Fruit fly (Drosophila melanogaster) whole organism, embryonic: ENCODE data around the gene Nelf-E.

Source experiments
- BtbVII ChIP-seq: fragments of 200-800 bp; sonication (Bioruptor generic); optimal IDR thresholded peaks from 3 replicates; lab custom pipeline; 2017; ENCODE audit warnings: missing biosample characterization, mild to moderate bottlenecking, missing genetic modification characterization
- CG11695 ChIP-seq: fragments of 200-800 bp; sonication (Bioruptor generic); IDR thresholded peaks from 3 replicates; pipeline ENCODE4 v1.3.6; 2022; ENCODE audit warnings: missing biosample characterization, missing genetic modification characterization
- CG11696 ChIP-seq: fragments of 200-800 bp; sonication (Bioruptor generic); IDR thresholded peaks from 2 replicates; pipeline ENCODE4 v1.3.6; 2022; ENCODE audit warnings: missing biosample characterization, missing genetic modification characterization
- CG12219 ChIP-seq: fragments of 200-800 bp; sonication (Bioruptor generic); optimal IDR thresholded peaks from 3 replicates; lab custom pipeline; 2018; ENCODE audit warnings: missing biosample characterization, mild to moderate bottlenecking, missing genetic modification characterization
- CG1529 ChIP-seq: fragments of 200-800 bp; sonication (Bioruptor generic); optimal IDR thresholded peaks from 3 replicates; lab custom pipeline; 2018; ENCODE audit warnings: missing biosample characterization, missing genetic modification characterization
- CG1602 ChIP-seq: fragments of 200-800 bp; sonication (Bioruptor generic); optimal IDR thresholded peaks from 3 replicates; lab custom pipeline; 2016; ENCODE audit warnings: missing biosample characterization, missing genetic modification characterization
- CG17361 ChIP-seq: fragments of 200-800 bp; sonication (Bioruptor generic); IDR thresholded peaks from 3 replicates; pipeline ENCODE4 v1.3.6; 2022; ENCODE audit warnings: missing biosample characterization, missing genetic modification characterization
- CG18011 ChIP-seq: fragments of 200-800 bp; sonication (Bioruptor generic); optimal IDR thresholded peaks from 2 replicates; lab custom pipeline; 2017; ENCODE audit warnings: missing biosample characterization, missing genetic modification characterization, mild to moderate bottlenecking, moderate library complexity, missing genotype
- CG18619 ChIP-seq: fragments of 200-800 bp; sonication (Bioruptor generic); optimal IDR thresholded peaks from 3 replicates; lab custom pipeline; 2017; ENCODE audit warnings: missing biosample characterization, mild to moderate bottlenecking, missing genetic modification characterization
- CG2199 ChIP-seq: fragments of 200-800 bp; sonication (Bioruptor generic); IDR thresholded peaks from 3 replicates; pipeline ENCODE4 v1.3.6; 2022; ENCODE audit warnings: missing biosample characterization, missing genetic modification characterization
- CG2889 ChIP-seq: fragments of 200-800 bp; sonication (Bioruptor generic); IDR thresholded peaks from 3 replicates; pipeline ENCODE4 v1.3.6; 2022; ENCODE audit warnings: missing biosample characterization, missing genetic modification characterization
- CG30403 ChIP-seq: fragments of 200-800 bp; sonication (Bioruptor generic); optimal IDR thresholded peaks from 3 replicates; lab custom pipeline; 2016; ENCODE audit warnings: missing biosample characterization, missing genetic modification characterization
- CG30431 ChIP-seq: fragments of 200-800 bp; sonication (Bioruptor generic); optimal IDR thresholded peaks from 2 replicates; lab custom pipeline; 2017; ENCODE audit warnings: missing biosample characterization, missing genetic modification characterization
- CG3065 ChIP-seq: fragments of 200-800 bp; sonication (Bioruptor generic); optimal IDR thresholded peaks from 2 replicates; lab custom pipeline; 2016; ENCODE audit warnings: missing biosample characterization, missing genetic modification characterization
- CG31224 ChIP-seq: fragments of 200-800 bp; sonication (Bioruptor generic); IDR thresholded peaks from 2 replicates; pipeline ENCODE4 v1.3.6; 2022; ENCODE audit warnings: missing biosample characterization, missing genetic modification characterization
- CG32772 ChIP-seq: fragments of 200-800 bp; sonication (Bioruptor generic); IDR thresholded peaks from 2 replicates; pipeline ENCODE4 v1.3.6; 2022; ENCODE audit warnings: missing biosample characterization, missing genetic modification characterization
- CG33213 ChIP-seq: fragments of 200-800 bp; sonication (Bioruptor generic); optimal IDR thresholded peaks from 3 replicates; lab custom pipeline; 2016; ENCODE audit warnings: missing biosample characterization, missing genetic modification characterization
- CG4404 ChIP-seq: fragments of 200-800 bp; sonication (Bioruptor generic); IDR thresholded peaks from 2 replicates; pipeline ENCODE4 v1.3.6; 2022; ENCODE audit warnings: missing biosample characterization, missing genetic modification characterization
- CG4730 ChIP-seq: fragments of 200-800 bp; sonication (Bioruptor generic); IDR thresholded peaks from 2 replicates; pipeline ENCODE4 v1.3.6; 2022; ENCODE audit warnings: missing biosample characterization, missing genetic modification characterization
- CG9437 ChIP-seq: fragments of 200-800 bp; sonication (Bioruptor generic); optimal IDR thresholded peaks from 2 replicates; lab custom pipeline; 2018; ENCODE audit warnings: missing biosample characterization, mild to moderate bottlenecking, missing genetic modification characterization
- Camta ChIP-seq: fragments of 200-800 bp; sonication (Bioruptor generic); optimal IDR thresholded peaks from 2 replicates; lab custom pipeline; 2016; ENCODE audit warnings: missing biosample characterization, missing genetic modification characterization
- Dip3 ChIP-seq: fragments of 200-800 bp; sonication (Bioruptor generic); optimal IDR thresholded peaks from 3 replicates; lab custom pipeline; 2016; ENCODE audit warnings: missing biosample characterization, missing genetic modification characterization
- Dll ChIP-seq: fragments of 200-800 bp; sonication (Bioruptor generic); IDR thresholded peaks from 4 replicates; pipeline ENCODE4 v1.3.6; 2022; ENCODE audit warnings: missing biosample characterization, missing genetic modification characterization; ENCODE audit not compliant: partially characterized antibody
- Dp ChIP-seq: fragments of 200-800 bp; sonication (Bioruptor generic); optimal IDR thresholded peaks from 2 replicates; lab custom pipeline; 2018; ENCODE audit warnings: missing biosample characterization, mild to moderate bottlenecking, missing genetic modification characterization, moderate library complexity
- HHEX ChIP-seq: fragments of 200-800 bp; sonication (Bioruptor generic); optimal IDR thresholded peaks from 3 replicates; lab custom pipeline; 2017; ENCODE audit warnings: missing biosample characterization, mild to moderate bottlenecking, missing genetic modification characterization, missing genetic modification reagents
- HLH3B ChIP-seq: fragments of 200-800 bp; sonication (Bioruptor generic); IDR thresholded peaks from 2 replicates; pipeline ENCODE4 v1.3.6; 2022; ENCODE audit warnings: missing biosample characterization, missing genetic modification characterization
- NC2β ChIP-seq: fragments of 200-800 bp; sonication (Bioruptor generic); optimal IDR thresholded peaks from 2 replicates; lab custom pipeline; 2016; ENCODE audit warnings: missing biosample characterization, missing genetic modification characterization
- Nf-YB ChIP-seq: fragments of 200-800 bp; sonication (Bioruptor generic); optimal IDR thresholded peaks from 3 replicates; lab custom pipeline; 2019; ENCODE audit warnings: missing biosample characterization, mild to moderate bottlenecking, missing genetic modification characterization, moderate library complexity
- Optix ChIP-seq: fragments of 200-800 bp; sonication (Bioruptor generic); IDR thresholded peaks from 3 replicates; pipeline ENCODE4 v1.3.6; 2022; ENCODE audit warnings: missing biosample characterization, missing genetic modification characterization
- TFAM ChIP-seq: fragments of 200-800 bp; sonication (Bioruptor generic); optimal IDR thresholded peaks from 2 replicates; lab custom pipeline; 2017; ENCODE audit warnings: missing biosample characterization, missing genetic modification characterization, inconsistent platforms
- Xbp1 ChIP-seq: fragments of 200-800 bp; sonication (Bioruptor generic); optimal IDR thresholded peaks from 3 replicates; lab custom pipeline; 2016; ENCODE audit warnings: missing biosample characterization, mild to moderate bottlenecking, missing genetic modification characterization
- amos ChIP-seq: fragments of 200-800 bp; sonication (Bioruptor generic); IDR thresholded peaks from 2 replicates; pipeline ENCODE4 v1.3.6; 2022; ENCODE audit warnings: missing biosample characterization, missing genetic modification characterization; ENCODE audit not compliant: partially characterized antibody
- cg ChIP-seq: fragments of 200-800 bp; sonication (Bioruptor generic); optimal IDR thresholded peaks from 3 replicates; lab custom pipeline; 2019; ENCODE audit warnings: missing biosample characterization, mild to moderate bottlenecking, missing genetic modification characterization, moderate library complexity
- cwo ChIP-seq: fragments of 200-800 bp; sonication (Bioruptor generic); optimal IDR thresholded peaks from 3 replicates; lab custom pipeline; 2017; ENCODE audit warnings: missing biosample characterization, missing genetic modification characterization, mild to moderate bottlenecking, moderate library complexity, missing genetic modification reagents
- dm ChIP-seq: fragments of 200-800 bp; sonication (Bioruptor generic); optimal IDR thresholded peaks from 3 replicates; lab custom pipeline; 2016; ENCODE audit warnings: missing biosample characterization, missing genetic modification characterization
- dmrt11E ChIP-seq: fragments of 200-800 bp; sonication (Bioruptor generic); optimal IDR thresholded peaks from 3 replicates; lab custom pipeline; 2018; ENCODE audit warnings: missing biosample characterization, mild to moderate bottlenecking, missing genetic modification characterization, moderate library complexity
- dpn ChIP-seq, 2 experiments: fragments of 200-800 bp; sonication (Bioruptor generic); optimal IDR thresholded peaks; 3 replicates each; lab custom pipeline; 2016; ENCODE audit warnings: missing biosample characterization in 2 of 2, missing genetic modification characterization in 2 of 2
- eyg ChIP-seq: fragments of 200-800 bp; sonication (Bioruptor generic); optimal IDR thresholded peaks from 3 replicates; lab custom pipeline; 2016; ENCODE audit warnings: missing biosample characterization, missing genetic modification characterization
- fd64A ChIP-seq: fragments of 200-800 bp; sonication (Bioruptor generic); optimal IDR thresholded peaks from 3 replicates; lab custom pipeline; 2018; ENCODE audit warnings: missing biosample characterization, mild to moderate bottlenecking, missing genetic modification characterization
- inv ChIP-seq: fragments of 200-800 bp; sonication (Bioruptor generic); IDR thresholded peaks from 2 replicates; pipeline ENCODE4 v1.3.6; 2022; ENCODE audit warnings: missing biosample characterization, missing genetic modification characterization; ENCODE audit not compliant: partially characterized antibody
- lab ChIP-seq: fragments of 200-800 bp; sonication (Bioruptor generic); optimal IDR thresholded peaks from 3 replicates; lab custom pipeline; 2017; ENCODE audit warnings: missing biosample characterization, missing genetic modification characterization, mild to moderate bottlenecking, moderate library complexity, missing genetic modification reagents
- lola ChIP-seq, 3 experiments: fragments of >200 bp in 2 of 3; fragments of 200-800 bp in 1 of 3; sonication (Bioruptor generic) in 1 of 3; optimal IDR thresholded peaks; 2 replicates each; lab custom pipeline; 2017 to 2019; ENCODE audit warnings: missing biosample characterization in 3 of 3, missing genetic modification characterization in 3 of 3, mild to moderate bottlenecking in 1 of 3, moderate library complexity in 1 of 3
- luna ChIP-seq: fragments of 200-800 bp; sonication (Bioruptor generic); optimal IDR thresholded peaks from 2 replicates; lab custom pipeline; 2016; ENCODE audit warnings: missing biosample characterization, missing genetic modification characterization
- maf-S ChIP-seq: fragments of 200-800 bp; sonication (Bioruptor generic); optimal IDR thresholded peaks from 2 replicates; lab custom pipeline; 2016; ENCODE audit warnings: missing biosample characterization, missing genetic modification characterization
- pan ChIP-seq, 4 experiments: fragments of >200 bp in 3 of 4; fragments of 200-800 bp in 1 of 4; sonication (Bioruptor generic) in 1 of 4; optimal IDR thresholded peaks in 3 of 4; IDR thresholded peaks in 1 of 4; 2 replicates each; pipeline versions ENCODE4 v1.3.6 to Lab custom; 2017 to 2022; ENCODE audit warnings: missing biosample characterization in 2 of 4, missing genetic modification characterization in 2 of 4, mixed read lengths in 1 of 4
- sd ChIP-seq: fragments of 200-800 bp; sonication (Bioruptor generic); optimal IDR thresholded peaks from 3 replicates; lab custom pipeline; 2018; ENCODE audit warnings: missing biosample characterization, mild to moderate bottlenecking, missing genetic modification characterization, moderate library complexity
- slbo ChIP-seq: fragments of 200-800 bp; sonication (Bioruptor generic); IDR thresholded peaks from 2 replicates; pipeline ENCODE4 v1.3.6; 2022; ENCODE audit warnings: missing biosample characterization, missing genetic modification characterization
- ssp ChIP-seq: fragments of 200-800 bp; sonication (Bioruptor generic); IDR thresholded peaks from 2 replicates; pipeline ENCODE4 v1.3.6; 2022; ENCODE audit warnings: missing biosample characterization, missing genetic modification characterization
- tin ChIP-seq: fragments of 200-800 bp; sonication (Bioruptor generic); optimal IDR thresholded peaks from 3 replicates; lab custom pipeline; 2016; ENCODE audit warnings: missing biosample characterization, missing genetic modification characterization
- zen2 ChIP-seq: fragments of 200-800 bp; sonication (Bioruptor generic); IDR thresholded peaks from 3 replicates; pipeline ENCODE4 v1.3.6; 2022; ENCODE audit warnings: missing biosample characterization, missing genetic modification characterization; ENCODE audit not compliant: partially characterized antibody

Gene Nelf-E

dm6 chr3L:8628964-8629363 is 28.3 kb upstream of the Nelf-E start (continued):
- TF ChIP-seq lab (GFP tag; lab: Kevin White, UChicago): peak; percentile 73
- peak; percentile 85 for TF ChIP-seq HLH3B (GFP tag; lab: Robert Waterston, UW)
- TF ChIP-seq slbo (GFP tag; lab: Robert Waterston, UW): peak; percentile 58
- TF ChIP-seq CG30431 (GFP tag; lab: Kevin White, UChicago): no peak
- TF ChIP-seq lola (GFP tag; optimal IDR thresholded peaks at IDR 0.05; lab: Kevin White, UChicago): peak in 1 of 3 experiments; percentile 42
- TF ChIP-seq sd: no peak
- no peak for TF ChIP-seq maf-S (GFP tag; lab: Kevin White, UChicago)
- TF ChIP-seq CG2889: 0 out of 3 replicates have a peak, but pooled peaks have one; percentile 11
- no peak for TF ChIP-seq eyg (GFP tag; lab: Kevin White, UChicago)
- TF ChIP-seq Dp (GFP tag; lab: Kevin White, UChicago): no peak
- no peak for TF ChIP-seq amos (GFP tag; lab: Robert Waterston, UW)
- no peak for TF ChIP-seq NC2β (GFP tag; lab: Kevin White, UChicago)
- no peak for TF ChIP-seq Nf-YB (GFP tag; lab: Kevin White, UChicago)
- peak; percentile 44 for TF ChIP-seq CG9437
- no peak for TF ChIP-seq Dll (GFP tag; lab: Robert Waterston, UW)
- TF ChIP-seq dm (GFP tag; lab: Kevin White, UChicago): no peak
- TF ChIP-seq CG4404: peak; percentile 50; the same call in 1 of the 2 replicates
- TF ChIP-seq CG31224 (GFP tag; lab: Robert Waterston, UW): peak; percentile 73
- peak; percentile 55 for TF ChIP-seq dmrt11E (tag; lab: Kevin White, UChicago)
- TF ChIP-seq cwo (GFP tag; lab: Kevin White, UChicago): peak; percentile 37
- TF ChIP-seq CG1529: peak; percentile 13
- peak; percentile 84 for TF ChIP-seq CG17361 (GFP tag; lab: Robert Waterston, UW)
- TF ChIP-seq CG3065 (GFP tag; lab: Kevin White, UChicago): no peak
- no peak for TF ChIP-seq pan (optimal IDR thresholded peaks at IDR 0.05; lab: Kevin White, UChicago)
- peak in 1 of 2 experiments; percentile 87 for TF ChIP-seq pan (GFP tag; optimal IDR thresholded peaks at IDR 0.05 in 1 of 2, IDR thresholded peaks at IDR 0.05 in 1 of 2)
- no peak for TF ChIP-seq CG18619
- peak; percentile 19 for TF ChIP-seq CG12219
- TF ChIP-seq CG32772 (GFP tag; lab: Robert Waterston, UW): peak; percentile 76
- peak; percentile 71 for TF ChIP-seq ssp (GFP tag; lab: Robert Waterston, UW)
- TF ChIP-seq CG18011 (GFP tag; lab: Kevin White, UChicago): no peak
- TF ChIP-seq cg: no peak
- TF ChIP-seq dpn (GFP tag; optimal IDR thresholded peaks at IDR 0.05; lab: Kevin White, UChicago): peak in 1 of 2 experiments; percentile 48
- no peak for TF ChIP-seq Optix
- TF ChIP-seq Dip3 (GFP tag; lab: Kevin White, UChicago): no peak
- no peak for TF ChIP-seq zen2
- no peak for TF ChIP-seq luna (GFP tag; lab: Kevin White, UChicago)
- no peak for TF ChIP-seq fd64A (GFP tag; lab: Kevin White, UChicago)
- peak; percentile 78 for TF ChIP-seq CG4730 (GFP tag; lab: Robert Waterston, UW)
- TF ChIP-seq CG1602: no peak
- no peak for TF ChIP-seq CG2199 (GFP tag; lab: Robert Waterston, UW)
- peak; percentile 8 for TF ChIP-seq CG30403
- peak; percentile 75 for TF ChIP-seq CG11695 (GFP tag; lab: Robert Waterston, UW)
- TF ChIP-seq CG11696 (GFP tag; lab: Robert Waterston, UW): peak; percentile 66
- no peak for TF ChIP-seq Camta (GFP tag; lab: Kevin White, UChicago)
- TF ChIP-seq CG33213: no peak
- TF ChIP-seq HHEX (GFP tag; lab: Kevin White, UChicago): peak; percentile 61
- no peak for TF ChIP-seq TFAM (GFP tag; lab: Kevin White, UChicago)
- peak; percentile 50 for TF ChIP-seq Xbp1 (GFP tag; lab: Kevin White, UChicago)
- TF ChIP-seq inv (GFP tag; lab: Robert Waterston, UW): no peak
- TF ChIP-seq BtbVII (GFP tag; lab: Kevin White, UChicago): no peak
- peak; percentile 48 for TF ChIP-seq tin
